Fruit fly (Drosophila melanogaster): ENCODE results near the gene CG3857.

Gene CG3857

dm6 chrX:1952898-1953297 lies 13.1 kb upstream of the CG3857 start (continued):
- peak; percentile 82 for TF ChIP-seq cg (GFP tag; optimal IDR thresholded peaks at IDR 0.05)
- TF ChIP-seq CG3726 (GFP tag; IDR thresholded peaks at IDR 0.05): peak; percentile 40; the same call in 1 of the 3 replicates
- no peak for TF ChIP-seq run (tag; optimal IDR thresholded peaks at IDR 0.05)
- peak; percentile 67 to 81 for TF ChIP-seq chif (GFP tag; optimal IDR thresholded peaks at IDR 0.05)
- TF ChIP-seq Taf1 (GFP tag; IDR thresholded peaks at IDR 0.05): no peak
- no peak for TF ChIP-seq nerfin-2 (GFP tag; IDR thresholded peaks at IDR 0.05; ENCODE audit: partially characterized antibody)
- peak; percentile 45 for TF ChIP-seq gfzf (GFP tag; optimal IDR thresholded peaks at IDR 0.05)
- TF ChIP-seq hb (GFP tag; IDR thresholded peaks at IDR 0.05; ENCODE audit: partially characterized antibody): no peak
- no peak for TF ChIP-seq Oaz (GFP tag; IDR thresholded peaks at IDR 0.05)
- TF ChIP-seq ham (GFP tag; IDR thresholded peaks at IDR 0.05): no peak
- peak; percentile 39; the same call in 1 of the 3 replicates for TF ChIP-seq knrl (GFP tag; IDR thresholded peaks at IDR 0.05; ENCODE audit: partially characterized antibody)
- TF ChIP-seq CG30431 (GFP tag; optimal IDR thresholded peaks at IDR 0.05): peak; percentile 60
- peak; percentile 22 for TF ChIP-seq kay (GFP tag; optimal IDR thresholded peaks at IDR 0.05)
- TF ChIP-seq phol (tag; optimal IDR thresholded peaks at IDR 0.05): peak; percentile 75
- peak; percentile 43 for TF ChIP-seq ash1 (GFP tag; optimal IDR thresholded peaks at IDR 0.05)
- peak; percentile 78 for TF ChIP-seq dysf (GFP tag; IDR thresholded peaks at IDR 0.05)
- no peak for TF ChIP-seq ac (GFP tag; optimal IDR thresholded peaks at IDR 0.05)
- TF ChIP-seq CG2116 (GFP tag; optimal IDR thresholded peaks at IDR 0.05): peak; percentile 57
- TF ChIP-seq sc (optimal IDR thresholded peaks at IDR 0.05): no peak
- TF ChIP-seq sc (GFP tag; optimal IDR thresholded peaks at IDR 0.05): no peak
- peak; percentile 46 for TF ChIP-seq caup (GFP tag; optimal IDR thresholded peaks at IDR 0.05; ENCODE audit: severe bottlenecking)
- peak; percentile 85 for TF ChIP-seq CG8290 (GFP tag; optimal IDR thresholded peaks at IDR 0.05)
- TF ChIP-seq CG8290 (tag; optimal IDR thresholded peaks at IDR 0.05): peak in 1 of 2 experiments; percentile 89
- peak; percentile 57 for TF ChIP-seq HmgZ (tag; optimal IDR thresholded peaks at IDR 0.05)
- TF ChIP-seq CG12942 (GFP tag; optimal IDR thresholded peaks at IDR 0.05): peak; percentile 56
- TF ChIP-seq CG12769 (tag; optimal IDR thresholded peaks at IDR 0.05): peak; percentile 68
- peak in 1 of 2 experiments; percentile 56 for TF ChIP-seq insv (GFP tag; optimal IDR thresholded peaks at IDR 0.05)
- TF ChIP-seq en (GFP tag; optimal IDR thresholded peaks at IDR 0.05): peak; percentile 6
- TF ChIP-seq Neu2 (GFP tag; optimal IDR thresholded peaks at IDR 0.05; ENCODE audit: borderline replicate concordance): no peak
- TF ChIP-seq scrt (GFP tag; optimal IDR thresholded peaks at IDR 0.05): no peak
- TF ChIP-seq Ada2b (GFP tag; IDR thresholded peaks at IDR 0.05): no peak
- TF ChIP-seq dimm (GFP tag; IDR thresholded peaks at IDR 0.05): 0 out of 2 replicates have a peak, but pooled peaks have one; percentile 9
- TF ChIP-seq HLH3B (GFP tag; IDR thresholded peaks at IDR 0.05): peak; percentile 72; the same call in 1 of the 2 replicates
- peak; percentile 54 for TF ChIP-seq Meics (GFP tag; optimal IDR thresholded peaks at IDR 0.05)
- no peak for TF ChIP-seq disco-r (GFP tag; optimal IDR thresholded peaks at IDR 0.05)
- TF ChIP-seq salm (tag; optimal IDR thresholded peaks at IDR 0.05): no peak
- TF ChIP-seq usp (GFP tag; optimal IDR thresholded peaks at IDR 0.05): no peak
- no peak for TF ChIP-seq stc (GFP tag; IDR thresholded peaks at IDR 0.05)
- TF ChIP-seq CG11695 (GFP tag; IDR thresholded peaks at IDR 0.05): no peak
- TF ChIP-seq CG8944 (GFP tag; optimal IDR thresholded peaks at IDR 0.05): peak; percentile 83
- TF ChIP-seq Hr3 (GFP tag; optimal IDR thresholded peaks at IDR 0.05): peak; percentile 70
- no peak for TF ChIP-seq CG32767 (GFP tag; IDR thresholded peaks at IDR 0.05)
- no peak for TF ChIP-seq wdn (GFP tag; IDR thresholded peaks at IDR 0.05)
- peak; percentile 84; the same call in 1 of the 2 replicates for TF ChIP-seq CG42726 (GFP tag; IDR thresholded peaks at IDR 0.05; ENCODE audit: partially characterized antibody)
- TF ChIP-seq CG10431 (GFP tag; optimal IDR thresholded peaks at IDR 0.05): no peak
- no peak for TF ChIP-seq CG15011 (GFP tag; optimal IDR thresholded peaks at IDR 0.05)
- TF ChIP-seq Abd-B (GFP tag; optimal IDR thresholded peaks at IDR 0.05): no peak
- peak; percentile 58 for TF ChIP-seq CG8765 (GFP tag; IDR thresholded peaks at IDR 0.05)
- TF ChIP-seq CG13296 (GFP tag; optimal IDR thresholded peaks at IDR 0.05): no peak
- TF ChIP-seq zf30C (GFP tag; optimal IDR thresholded peaks at IDR 0.05): no peak
- peak; percentile 35 for TF ChIP-seq cato (GFP tag; optimal IDR thresholded peaks at IDR 0.05; ENCODE audit: borderline replicate concordance)

Data from whole organism, embryonic.